Worm (Caenorhabditis elegans): ENCODE data around the gene mgl-1.
A peak's percentile ranks its signal among the peaks of the same experiment; 100 is the strongest.
"Not testable (repeated sequence)": the region's sequence is repeated elsewhere in the genome, so short reads cannot be mapped to it uniquely, and the experiment has no call there.

DNA sequence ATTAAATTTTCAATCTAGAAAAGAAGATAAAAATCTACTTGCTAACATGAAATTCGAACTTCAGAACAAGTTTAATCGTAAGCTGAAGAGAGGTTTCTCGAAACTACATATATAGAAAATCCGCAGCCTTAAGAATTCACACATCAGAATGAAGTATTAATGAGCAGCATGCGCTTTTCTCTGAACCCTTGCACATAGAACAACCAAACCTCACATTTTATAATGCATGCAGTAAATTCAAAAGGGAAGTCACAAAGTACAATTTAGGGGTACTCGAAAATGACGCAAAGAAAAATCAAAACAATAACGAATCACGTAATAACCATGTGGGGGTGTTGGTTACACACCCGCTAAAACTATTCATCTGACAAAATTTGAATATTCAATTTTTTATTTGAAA, 19.6 kb downstream of the mgl-1 start:
- TF ChIP-seq lin-13 (GFP tag; optimal IDR thresholded peaks at IDR 0.05); nhr-23 (tag; optimal IDR thresholded peaks at IDR 0.05); snpc-4 (tag; optimal IDR thresholded peaks at IDR 0.05); unc-62 (GFP tag; optimal IDR thresholded peaks at IDR 0.05); nhr-237 (tag; optimal IDR thresholded peaks at IDR 0.05); zag-1 (tag; optimal IDR thresholded peaks at IDR 0.05): not testable (repeated sequence)
- peak; percentile 36 for TF ChIP-seq unc-55 (GFP tag; optimal IDR thresholded peaks at IDR 0.05)
